Worm (Caenorhabditis elegans) whole organism, young adult: ENCODE data around the gene npp-5.

Experiments used
- F33H1.4 ChIP-seq: fragments of 200-800 bp; sonication (Bioruptor generic); IDR thresholded peaks from 2 replicates; pipeline ENCODE4 v1.3.6; 2022; ENCODE audit warnings: missing genetic modification reagents, missing genetic modification characterization, missing compliant biosample characterization
- F37B4.10 ChIP-seq: fragments of 200-800 bp; sonication (Bioruptor generic); IDR thresholded peaks from 2 replicates; pipeline ENCODE4 v1.3.6; 2022; ENCODE audit warnings: missing genetic modification characterization, missing compliant biosample characterization
- F57C9.4 ChIP-seq: sonication (generic microtip); optimal IDR thresholded peaks from 2 replicates; lab custom pipeline; 2017; ENCODE audit warnings: mild to moderate bottlenecking, missing genetic modification characterization, missing compliant biosample characterization
- ama-1 ChIP-seq, 3 experiments: fragments of 150-350 bp in 1 of 3; sonication (generic microtip) in 2 of 3; optimal IDR thresholded peaks; 2 replicates each; lab custom pipeline; 2014 to 2018; ENCODE audit warnings: missing biosample characterization in 2 of 3, missing genetic modification characterization in 2 of 3, missing genetic modification reagents in 2 of 3
- aptf-3 ChIP-seq: fragments of 200-800 bp; sonication (Bioruptor generic); IDR thresholded peaks from 2 replicates; pipeline ENCODE4 v1.3.6; 2022; ENCODE audit warnings: missing genetic modification characterization, missing compliant biosample characterization
- ceh-27 ChIP-seq: fragments of 200-800 bp; sonication (Bioruptor generic); optimal IDR thresholded peaks from 2 replicates; lab custom pipeline; 2018; ENCODE audit warnings: mild to moderate bottlenecking, missing genetic modification characterization, moderate library complexity, missing compliant biosample characterization
- dpl-1 ChIP-seq: fragments of 150-350 bp; optimal IDR thresholded peaks from 2 replicates; lab custom pipeline; 2014; ENCODE audit warnings: missing biosample characterization, missing genetic modification reagents, missing genetic modification characterization
- him-1 ChIP-seq: sonication (generic microtip); optimal IDR thresholded peaks from 2 replicates; lab custom pipeline; 2016; ENCODE audit warnings: missing genotype, missing genetic modification reagents, missing genetic modification characterization, missing compliant biosample characterization
- mel-28 ChIP-seq: sonication (generic microtip); optimal IDR thresholded peaks from 2 replicates; lab custom pipeline; 2016; ENCODE audit warnings: borderline replicate concordance, mild to moderate bottlenecking, missing genetic modification characterization, missing compliant biosample characterization
- nfya-1 ChIP-seq: sonication (generic microtip); optimal IDR thresholded peaks from 2 replicates; lab custom pipeline; 2017; ENCODE audit warnings: antibody characterized with exemption, missing compliant biosample characterization, missing genetic modification characterization, borderline replicate concordance; ENCODE audit not compliant: insufficient read depth
- pha-4 ChIP-seq: fragments of 150-350 bp; sonication (generic microtip); optimal IDR thresholded peaks from 2 replicates; lab custom pipeline; 2014; ENCODE audit warnings: missing biosample characterization, missing genetic modification reagents, missing genetic modification characterization
- repo-1 ChIP-seq: sonication (generic microtip); optimal IDR thresholded peaks from 2 replicates; lab custom pipeline; 2017; ENCODE audit warnings: mild to moderate bottlenecking, missing genetic modification characterization, missing compliant biosample characterization
- snpc-4 ChIP-seq, 5 experiments: fragments of 150-350 bp in 1 of 5; sonication (generic microtip) in 4 of 5; optimal IDR thresholded peaks; 2 replicates each; lab custom pipeline; 2014 to 2018; ENCODE audit warnings: missing genetic modification characterization in 5 of 5, missing biosample characterization in 3 of 5, antibody characterized with exemption in 2 of 5, mild to moderate bottlenecking in 2 of 5, missing compliant biosample characterization in 2 of 5, missing genotype in 2 of 5, moderate library complexity in 2 of 5, missing genetic modification reagents in 1 of 5
- zim-3 ChIP-seq: sonication (generic microtip); optimal IDR thresholded peaks from 2 replicates; lab custom pipeline; 2017; ENCODE audit warnings: mild to moderate bottlenecking, missing genetic modification characterization, moderate library complexity, missing compliant biosample characterization

- TF ChIP-seq F33H1.4 (GFP tag; lab: Robert Waterston, UW) = no peak
- TF ChIP-seq ceh-27 (GFP tag; lab: Kevin White, UChicago) = peak; percentile 67
- no peak for TF ChIP-seq dpl-1 (GFP tag; lab: Kevin White, UChicago)
- peak; percentile 93 for TF ChIP-seq ama-1 (optimal IDR thresholded peaks at IDR 0.05; lab: Kevin White, UChicago)
- TF ChIP-seq ama-1 (GFP tag; optimal IDR thresholded peaks at IDR 0.05; lab: Kevin White, UChicago) = peak in 1 of 2 experiments; percentile 33
- TF ChIP-seq pha-4 = no peak
- TF ChIP-seq aptf-3 = no peak
- TF ChIP-seq mel-28 (tag; lab: Kevin White, UChicago) = no peak
- TF ChIP-seq F37B4.10 (GFP tag; lab: Robert Waterston, UW) = no peak
- no peak for TF ChIP-seq zim-3
- no peak for TF ChIP-seq snpc-4 (GFP tag; optimal IDR thresholded peaks at IDR 0.05; lab: Kevin White, UChicago)
- peak in 1 of 4 experiments; percentile 21 for TF ChIP-seq snpc-4 (tag; optimal IDR thresholded peaks at IDR 0.05; lab: Kevin White, UChicago)
- no peak for TF ChIP-seq F57C9.4 (tag; lab: Kevin White, UChicago)
- peak; percentile 37 for TF ChIP-seq repo-1 (tag; lab: Kevin White, UChicago)
- no peak for TF ChIP-seq him-1 (tag; lab: Kevin White, UChicago)
- no peak for TF ChIP-seq nfya-1 (tag; lab: Kevin White, UChicago)
Observed at ce11 chrII:11635745-11636161, 36.1 kb upstream of the npp-5 start.
